Fruit fly (Drosophila melanogaster): ENCODE results near the gene CG32512.

CG32512 gene

dm6 chrX:21042638-21043513, 24.5 kb downstream of the CG32512 start (continued):
- peak; percentile 90 for TF ChIP-seq CG3032 (tag; optimal IDR thresholded peaks at IDR 0.05)
- peak; percentile 75 for TF ChIP-seq Eip93F (GFP tag; optimal IDR thresholded peaks at IDR 0.05)
- peak; percentile 79 for TF ChIP-seq CG6792 (GFP tag; optimal IDR thresholded peaks at IDR 0.05)
- peak; percentile 82 for TF ChIP-seq CG4318 (GFP tag; optimal IDR thresholded peaks at IDR 0.05)
- peak; percentile 68 for TF ChIP-seq CG11902 (GFP tag; optimal IDR thresholded peaks at IDR 0.05)
- peak; percentile 74 for TF ChIP-seq Eip75B (GFP tag; optimal IDR thresholded peaks at IDR 0.05)
- peak; percentile 90 for TF ChIP-seq Gug (GFP tag; IDR thresholded peaks at IDR 0.05)
- TF ChIP-seq CG3919 (GFP tag; optimal IDR thresholded peaks at IDR 0.05): peak; percentile 87
- TF ChIP-seq acj6 (GFP tag; optimal IDR thresholded peaks at IDR 0.05): peak; percentile 83
- peak; percentile 86 for TF ChIP-seq achi (GFP tag; optimal IDR thresholded peaks at IDR 0.05)

- TF ChIP-seq salr (GFP tag; optimal IDR thresholded peaks at IDR 0.05): no peak
These were observed 25.5 kb downstream of the CG32512 start, which contains the start of gene Mgstl for dm6 chrX:21041825-21042224. TSS of gene Mgstl (plus strand) at chrX:21042125.

- TF ChIP-seq fd59A (GFP tag; optimal IDR thresholded peaks at IDR 0.05): no peak
- TF ChIP-seq Blimp-1 (GFP tag; optimal IDR thresholded peaks at IDR 0.05): no peak
- no peak for TF ChIP-seq OdsH (GFP tag; optimal IDR thresholded peaks at IDR 0.05)
- TF ChIP-seq CG6854 (GFP tag; optimal IDR thresholded peaks at IDR 0.05): no peak
- no peak for TF ChIP-seq CG11902 (GFP tag; optimal IDR thresholded peaks at IDR 0.05)
- no peak for TF ChIP-seq Met (GFP tag; optimal IDR thresholded peaks at IDR 0.05)
These were observed 26.8 kb downstream of the CG32512 start, which contains the start of gene CG15449 for dm6 chrX:21040505-21040904. TSS of gene CG15449 (minus strand) at chrX:21040605.

dm6 chrX:21035938-21036324, 31.4 kb downstream of the CG32512 start:
- peak; percentile 1 for TF ChIP-seq Hr39 (GFP tag; optimal IDR thresholded peaks at IDR 0.05)
- no peak for TF ChIP-seq CG6276 (GFP tag; optimal IDR thresholded peaks at IDR 0.05)
- TF ChIP-seq CG8119 (GFP tag; IDR thresholded peaks at IDR 0.05): 0 out of 3 replicates have a peak, but pooled peaks have one; percentile 14
- peak; percentile 70 for TF ChIP-seq svp (GFP tag)
- TF ChIP-seq vri (GFP tag; optimal IDR thresholded peaks at IDR 0.05): no peak
- peak; percentile 21 for TF ChIP-seq Met (GFP tag; optimal IDR thresholded peaks at IDR 0.05)
- peak; percentile 0 for TF ChIP-seq CG34406 (GFP tag; optimal IDR thresholded peaks at IDR 0.05)
- TF ChIP-seq topi (GFP tag; optimal IDR thresholded peaks at IDR 0.05): peak; percentile 6
- TF ChIP-seq Sox14 (GFP tag; optimal IDR thresholded peaks at IDR 0.05): no peak
- peak; percentile 19 for TF ChIP-seq CG8632 (GFP tag; optimal IDR thresholded peaks at IDR 0.05)
- no peak for TF ChIP-seq fd85E (GFP tag; optimal IDR thresholded peaks at IDR 0.05)
- TF ChIP-seq Smox (GFP tag; optimal IDR thresholded peaks at IDR 0.05): peak; percentile 27
- no peak for TF ChIP-seq net (GFP tag; optimal IDR thresholded peaks at IDR 0.05)
- TF ChIP-seq ss (GFP tag; optimal IDR thresholded peaks at IDR 0.05): no peak
- TF ChIP-seq Blimp-1 (GFP tag; optimal IDR thresholded peaks at IDR 0.05): no peak
- no peak for TF ChIP-seq dsx (GFP tag; optimal IDR thresholded peaks at IDR 0.05; ENCODE audit: poor library complexity, severe bottlenecking)
- no peak for TF ChIP-seq lz (GFP tag; optimal IDR thresholded peaks at IDR 0.05)
- TF ChIP-seq OdsH (GFP tag; optimal IDR thresholded peaks at IDR 0.05): peak; percentile 21
- peak; percentile 11 for TF ChIP-seq Hr4 (GFP tag; optimal IDR thresholded peaks at IDR 0.05)
- TF ChIP-seq CG1621 (tag; optimal IDR thresholded peaks at IDR 0.05): peak; percentile 3
- no peak for TF ChIP-seq cyc (GFP tag; optimal IDR thresholded peaks at IDR 0.05)
- peak; percentile 22 for TF ChIP-seq acj6 (GFP tag; optimal IDR thresholded peaks at IDR 0.05)
- peak; percentile 15 for TF ChIP-seq pdm3 (GFP tag; optimal IDR thresholded peaks at IDR 0.05)
- TF ChIP-seq CG32006 (GFP tag; optimal IDR thresholded peaks at IDR 0.05): no peak
- peak; percentile 32 for TF ChIP-seq esn (GFP tag; optimal IDR thresholded peaks at IDR 0.05)
- no peak for TF ChIP-seq Eip75B (GFP tag; optimal IDR thresholded peaks at IDR 0.05)
- TF ChIP-seq CG7368 (GFP tag; optimal IDR thresholded peaks at IDR 0.05): no peak
- no peak for TF ChIP-seq eg (GFP tag; IDR thresholded peaks at IDR 0.05)
- no peak for TF ChIP-seq CG3032 (tag; optimal IDR thresholded peaks at IDR 0.05)
- TF ChIP-seq Eip78C (GFP tag): peak; percentile 61

Data from whole organism, prepupa.